Worm (Caenorhabditis elegans): Measurements from ENCODE around the gene lips-10.

The lips-10 gene

DNA sequence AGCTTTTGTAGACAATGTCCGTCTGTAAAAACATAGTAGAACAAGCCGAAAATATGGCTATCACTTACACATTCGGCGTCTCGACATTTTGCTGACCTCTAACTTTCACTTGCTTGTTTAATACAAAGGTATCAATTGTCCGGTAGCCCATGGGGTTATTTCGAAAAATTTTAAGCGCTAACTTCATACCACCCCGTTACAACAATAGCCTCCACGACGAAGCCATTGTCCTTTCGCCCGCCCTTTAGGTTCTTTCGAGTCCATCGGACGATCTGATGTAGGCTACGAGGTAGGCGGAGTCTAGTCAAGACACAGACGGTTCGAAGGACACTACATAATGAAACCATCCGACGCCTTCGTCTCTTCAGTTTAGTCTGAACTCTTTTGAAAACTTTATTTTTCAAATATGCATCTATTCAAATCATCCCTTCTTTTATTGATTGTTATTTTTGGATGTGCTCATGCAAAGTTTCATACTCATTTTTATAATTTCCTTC, at the start of gene lips-10:
Gene lips-10, plus strand, starts transcription at position 378 of the 497 bp plus-strand sequence.
- TF ChIP-seq pha-4 (tag; optimal IDR thresholded peaks at IDR 0.05) (no peak), nhr-23 (tag; optimal IDR thresholded peaks at IDR 0.05) (peak; percentile 21), nhr-25 (tag; optimal IDR thresholded peaks at IDR 0.05) (peak; percentile 80)

DNA sequence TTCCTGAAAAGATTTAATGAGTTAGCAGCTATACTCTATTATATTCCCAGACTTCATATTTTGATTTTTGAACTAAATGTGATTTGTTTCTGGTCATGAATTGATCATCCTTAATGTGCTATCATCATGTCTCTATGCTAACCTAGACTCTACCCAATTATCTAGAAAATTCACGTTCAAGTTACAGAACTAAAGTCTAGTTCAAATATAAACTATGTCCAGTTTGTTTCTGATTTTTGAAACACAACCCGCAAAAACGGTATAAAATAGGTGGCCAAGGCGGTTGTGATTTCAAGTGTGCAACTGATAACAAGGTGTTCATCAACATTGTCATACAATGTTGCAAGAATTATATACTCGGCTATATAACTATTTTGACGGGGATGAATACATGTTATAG, 48.2 kb upstream of the lips-10 start, which contains the start of gene F49E12.10:
Gene F49E12.10, plus strand, starts transcription at position 301 of the 400 bp plus-strand sequence.
- TF ChIP-seq elt-2 (tag; optimal IDR thresholded peaks at IDR 0.05) (peak; percentile 39), mml-1 (tag; optimal IDR thresholded peaks at IDR 0.05) (no peak), pqm-1 (tag; optimal IDR thresholded peaks at IDR 0.05) (peak; percentile 41)

DNA sequence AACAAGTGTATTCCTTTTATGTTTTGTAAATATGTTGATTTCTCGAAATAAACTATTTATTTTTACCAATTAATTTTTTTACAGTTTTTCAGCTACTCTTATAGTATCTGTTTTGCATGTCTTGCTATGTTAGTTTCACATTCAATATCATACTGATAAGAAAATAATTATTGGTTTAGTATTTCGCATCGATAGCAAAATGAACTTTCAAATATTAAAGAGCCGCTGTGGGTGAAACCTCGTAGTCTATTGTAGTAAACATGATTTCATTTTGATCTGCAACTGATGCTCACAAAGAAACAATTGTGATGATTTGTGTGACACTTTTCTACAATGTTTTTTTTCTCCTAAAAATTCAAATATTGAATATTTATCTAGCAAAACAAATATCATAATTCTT, 46.8 kb upstream of the lips-10 start:
- TF ChIP-seq elt-2 (tag; optimal IDR thresholded peaks at IDR 0.05) = peak; percentile 49
- TF ChIP-seq pqm-1 (tag; optimal IDR thresholded peaks at IDR 0.05) = peak; percentile 73
- TF ChIP-seq zag-1 (tag; optimal IDR thresholded peaks at IDR 0.05) = no peak

ce11 chrII:8394205-8394604, 44.8 kb upstream of the lips-10 start, which contains the start of gene F49E12.8:
Gene F49E12.8 (minus strand): TSS chrII:8394305.
- TF ChIP-seq egl-5 (tag; optimal IDR thresholded peaks at IDR 0.05) = no peak
- TF ChIP-seq ceh-28 (tag; optimal IDR thresholded peaks at IDR 0.05) = no peak
- no peak for TF ChIP-seq hmg-11 (tag; optimal IDR thresholded peaks at IDR 0.05)
- TF ChIP-seq nhr-76 (tag; optimal IDR thresholded peaks at IDR 0.05) = no peak
- no peak for TF ChIP-seq nhr-237 (tag; optimal IDR thresholded peaks at IDR 0.05)

DNA sequence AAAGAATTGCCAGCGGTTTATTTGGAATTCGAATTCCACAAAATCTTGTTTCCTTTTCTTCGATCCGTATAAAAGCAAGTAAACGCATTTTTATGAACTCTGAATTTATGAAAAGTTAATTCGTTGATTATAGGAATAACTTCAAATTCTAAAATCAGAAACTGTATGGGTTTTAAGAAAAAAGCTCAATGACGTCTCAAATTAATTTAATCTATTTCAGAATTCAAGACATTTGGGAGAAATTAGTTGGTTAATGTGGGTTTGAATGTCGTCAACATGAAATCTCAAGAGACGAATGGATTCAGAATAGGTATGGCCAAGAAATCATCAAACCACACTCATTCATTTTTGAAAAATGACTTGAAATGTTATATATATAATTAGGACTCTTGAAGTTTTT, 42.9 kb upstream of the lips-10 start, which contains the start of gene F49E12.7:
Gene F49E12.7, minus strand, starts transcription at position 101 of the 400 bp plus-strand sequence.
- TF ChIP-seq daf-12 (tag; optimal IDR thresholded peaks at IDR 0.05) (no peak), ztf-4 (tag; optimal IDR thresholded peaks at IDR 0.05) (no peak), tbx-2 (tag; optimal IDR thresholded peaks at IDR 0.05) (no peak), zag-1 (tag; optimal IDR thresholded peaks at IDR 0.05) (no peak), lin-39 (tag; optimal IDR thresholded peaks at IDR 0.05) (no peak), nhr-28 (tag; optimal IDR thresholded peaks at IDR 0.05) (no peak), eor-1 (tag; optimal IDR thresholded peaks at IDR 0.05) (no peak), ztf-11 (tag; optimal IDR thresholded peaks at IDR 0.05) (no peak), nhr-11 (tag; optimal IDR thresholded peaks at IDR 0.05) (no peak), pqm-1 (tag; optimal IDR thresholded peaks at IDR 0.05) (no peak), ceh-16 (tag; optimal IDR thresholded peaks at IDR 0.05) (no peak), lsy-12 (tag; optimal IDR thresholded peaks at IDR 0.05) (no peak), hmg-11 (tag; optimal IDR thresholded peaks at IDR 0.05) (no peak), nhr-23 (tag; optimal IDR thresholded peaks at IDR 0.05) (no peak), nhr-77 (tag; optimal IDR thresholded peaks at IDR 0.05) (no peak), snpc-4 (tag; optimal IDR thresholded peaks at IDR 0.05) (no peak), fkh-10 (GFP tag; optimal IDR thresholded peaks at IDR 0.05) (no peak), ZK546.5 (tag; optimal IDR thresholded peaks at IDR 0.05) (no peak), nhr-237 (tag; optimal IDR thresholded peaks at IDR 0.05) (no peak)

DNA sequence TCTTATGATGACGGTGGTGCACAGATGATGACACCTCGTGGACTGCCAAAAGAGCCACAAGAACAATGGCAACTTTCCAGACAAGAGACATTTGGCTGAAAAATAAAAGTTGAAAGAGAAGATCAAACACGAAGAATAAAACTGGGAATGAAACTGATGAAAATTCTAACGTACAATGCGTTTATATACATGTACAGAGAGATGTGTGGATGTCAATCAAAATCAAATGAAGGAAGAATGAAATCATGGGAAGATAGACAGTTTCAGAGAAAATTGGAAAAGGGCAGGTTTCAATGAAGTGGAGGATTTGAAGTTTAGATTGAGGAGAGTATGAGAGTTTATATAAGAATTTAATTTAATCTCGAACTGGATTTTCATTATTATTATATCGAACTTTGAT, 39.9 kb upstream of the lips-10 start, which contains the start of gene dod-23:
Gene dod-23, minus strand, starts transcription at position 101 of the 400 bp plus-strand sequence.
- TF ChIP-seq ama-1 (optimal IDR thresholded peaks at IDR 0.05) (no peak), aly-2 (tag; optimal IDR thresholded peaks at IDR 0.05) (no peak), nhr-67 (tag; optimal IDR thresholded peaks at IDR 0.05) (no peak), elt-3 (tag; optimal IDR thresholded peaks at IDR 0.05) (no peak), fkh-10 (GFP tag; optimal IDR thresholded peaks at IDR 0.05) (no peak)

DNA sequence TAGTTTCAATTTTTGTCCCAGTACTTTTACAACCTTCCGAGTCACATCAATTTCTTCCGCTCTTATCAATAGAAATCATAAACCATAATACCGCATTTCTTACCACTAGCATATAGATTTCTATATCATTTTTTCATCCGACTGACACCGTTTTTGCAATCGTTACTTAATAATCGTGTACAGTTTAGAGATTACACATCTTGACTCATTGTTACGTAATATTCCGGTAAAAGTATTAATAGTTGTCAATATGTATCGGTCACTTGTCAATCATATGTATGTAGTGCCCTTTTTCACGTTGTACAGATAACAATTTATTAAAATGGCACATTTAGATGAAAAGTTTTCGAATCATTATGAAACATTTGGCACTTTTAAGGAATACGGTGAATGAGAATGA, 39.0 kb upstream of the lips-10 start:
- TF ChIP-seq eor-1 (tag; optimal IDR thresholded peaks at IDR 0.05) = no peak
- TF ChIP-seq lin-39 (tag; optimal IDR thresholded peaks at IDR 0.05) = no peak
- peak; percentile 44 for TF ChIP-seq pqm-1 (tag; optimal IDR thresholded peaks at IDR 0.05)
- TF ChIP-seq jun-1 (tag; optimal IDR thresholded peaks at IDR 0.05) = peak; percentile 33
- peak; percentile 61 for TF ChIP-seq elt-2 (tag; optimal IDR thresholded peaks at IDR 0.05)

Measured in whole organism, L3 larva.